Worm (Caenorhabditis elegans) whole organism, L1 larva: Measurements from ENCODE around the gene symk-1.

Experiments
- aha-1 ChIP-seq: fragments of 150-350 bp; optimal IDR thresholded peaks from 2 replicates; lab custom pipeline; 2014; ENCODE audit warnings: missing biosample characterization, missing genetic modification characterization
- ama-1 ChIP-seq: fragments of 150-350 bp; optimal IDR thresholded peaks from 2 replicates; lab custom pipeline; 2014
- blmp-1 ChIP-seq: fragments of 150-350 bp; optimal IDR thresholded peaks from 2 replicates; lab custom pipeline; 2014; ENCODE audit warnings: missing biosample characterization, missing genetic modification characterization
- egl-27 ChIP-seq, 2 experiments: fragments of 150-350 bp in 1 of 2; sonication (generic microtip); optimal IDR thresholded peaks; 3 replicates each; lab custom pipeline; 2017 to 2018; ENCODE audit warnings: missing biosample characterization in 2 of 2, missing genetic modification characterization in 2 of 2, missing genetic modification reagents in 2 of 2
- fos-1 ChIP-seq: fragments of 150-350 bp; optimal IDR thresholded peaks from 2 replicates; lab custom pipeline; 2014; ENCODE audit warnings: missing biosample characterization, missing genetic modification characterization
- nhr-11 ChIP-seq: fragments of 150-350 bp; optimal IDR thresholded peaks from 2 replicates; lab custom pipeline; 2014; ENCODE audit warnings: missing biosample characterization, missing genetic modification characterization
- nhr-237 ChIP-seq: fragments of 150-350 bp; optimal IDR thresholded peaks from 2 replicates; lab custom pipeline; 2014; ENCODE audit warnings: missing biosample characterization, missing genetic modification characterization
- nhr-77 ChIP-seq: fragments of 150-350 bp; optimal IDR thresholded peaks from 2 replicates; lab custom pipeline; 2014; ENCODE audit warnings: missing biosample characterization, missing genetic modification characterization
- snu-23 ChIP-seq: sonication (generic microtip); optimal IDR thresholded peaks from 2 replicates; lab custom pipeline; 2016; ENCODE audit warnings: missing genetic modification characterization, missing compliant biosample characterization
- sup-37 ChIP-seq: fragments of 200-800 bp; sonication (Bioruptor generic); optimal IDR thresholded peaks from 2 replicates; lab custom pipeline; 2018; ENCODE audit warnings: mild to moderate bottlenecking, missing genetic modification characterization, missing compliant biosample characterization
- swsn-7 ChIP-seq: sonication (generic microtip); optimal IDR thresholded peaks from 2 replicates; lab custom pipeline; 2016; ENCODE audit warnings: missing genetic modification characterization, missing compliant biosample characterization
- unc-62 ChIP-seq: fragments of 150-350 bp; optimal IDR thresholded peaks from 2 replicates; lab custom pipeline; 2014; ENCODE audit warnings: missing biosample characterization, missing genetic modification reagents, missing genetic modification characterization
- ztf-4 ChIP-seq: fragments of 150-350 bp; optimal IDR thresholded peaks from 2 replicates; lab custom pipeline; 2014; ENCODE audit warnings: missing biosample characterization, missing genetic modification characterization

DNA sequence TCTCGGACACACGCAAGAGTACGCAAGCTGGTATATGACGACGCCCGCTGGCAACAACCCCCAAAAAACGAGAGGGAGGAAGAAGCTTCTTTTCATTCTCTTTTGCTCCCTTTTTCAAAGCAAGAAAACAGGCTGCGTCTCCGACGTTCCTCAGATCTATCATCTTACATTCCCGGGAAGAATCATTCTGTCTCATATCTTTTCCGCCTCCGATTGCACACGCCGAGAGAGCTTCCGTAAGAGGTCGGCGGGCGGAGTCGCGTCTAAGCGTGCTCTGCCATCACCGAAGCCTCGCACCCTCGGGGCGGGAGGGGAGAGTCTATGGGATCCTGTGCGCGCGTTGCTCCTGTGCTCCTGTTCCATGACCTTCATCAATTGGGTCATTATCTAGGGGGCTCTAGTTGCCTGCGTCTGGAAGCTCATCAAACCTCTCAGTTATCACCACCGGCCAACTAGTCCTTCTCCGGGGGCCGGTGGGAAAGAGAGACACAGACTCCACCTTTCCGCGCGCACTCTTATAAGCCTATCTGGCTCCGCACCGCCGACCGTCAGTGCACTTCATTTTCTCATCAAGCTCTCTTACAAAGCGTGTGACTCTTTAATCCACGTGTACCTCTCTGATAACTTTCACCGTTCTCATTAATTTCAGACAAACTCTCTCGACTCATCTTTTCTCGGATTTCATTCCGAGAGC is 24.4 kb upstream of the symk-1 start, which contains the start of the genes slc-17.8 and asns-1:
- no peak for TF ChIP-seq unc-62 (GFP tag; lab: Kevin White, UChicago)
- no peak for TF ChIP-seq sup-37
- no peak for TF ChIP-seq fos-1 (tag; lab: Kevin White, UChicago)
- no peak for TF ChIP-seq nhr-77
- no peak for TF ChIP-seq ztf-4 (tag; lab: Kevin White, UChicago)
- TF ChIP-seq ama-1 (lab: Kevin White, UChicago), result no peak
- no peak for TF ChIP-seq egl-27 (tag; optimal IDR thresholded peaks at IDR 0.05; lab: Kevin White, UChicago)
- TF ChIP-seq snu-23 (GFP tag; lab: Kevin White, UChicago), result no peak
- TF ChIP-seq aha-1 (tag; lab: Kevin White, UChicago), result no peak
- TF ChIP-seq nhr-11 (tag; lab: Kevin White, UChicago), result no peak
- TF ChIP-seq blmp-1, result no peak
- no peak for TF ChIP-seq swsn-7
- no peak for TF ChIP-seq nhr-237 (tag; lab: Kevin White, UChicago)
